Worm (Caenorhabditis elegans) whole organism, late embryonic: ENCODE results near the gene F48F7.6.

Experiments used
- C08G9.2 ChIP-seq: sonication (generic microtip); optimal IDR thresholded peaks from 2 replicates; lab custom pipeline; 2016; ENCODE audit warnings: mild to moderate bottlenecking, missing genetic modification characterization, moderate library complexity, missing compliant biosample characterization
- T23F11.4 ChIP-seq: fragments of 200-800 bp; sonication (Bioruptor generic); optimal IDR thresholded peaks from 2 replicates; lab custom pipeline; 2018; ENCODE audit warnings: mild to moderate bottlenecking, missing genetic modification characterization, missing compliant biosample characterization
- ceh-19 ChIP-seq: fragments of 200-800 bp; sonication (Bioruptor generic); optimal IDR thresholded peaks from 2 replicates; lab custom pipeline; 2018; ENCODE audit warnings: mild to moderate bottlenecking, missing genetic modification characterization, missing compliant biosample characterization
- ceh-30 ChIP-seq: fragments of 150-350 bp; optimal IDR thresholded peaks from 2 replicates; lab custom pipeline; 2014; ENCODE audit warnings: missing biosample characterization, missing genetic modification characterization
- ceh-34 ChIP-seq: sonication (generic microtip); optimal IDR thresholded peaks from 2 replicates; lab custom pipeline; 2016; ENCODE audit warnings: mild to moderate bottlenecking, missing genetic modification characterization, missing compliant biosample characterization
- dmd-4 ChIP-seq: sonication (generic microtip); optimal IDR thresholded peaks from 2 replicates; lab custom pipeline; 2016; ENCODE audit warnings: borderline replicate concordance, missing genetic modification characterization, missing compliant biosample characterization
- dve-1 ChIP-seq: sonication (generic microtip); optimal IDR thresholded peaks from 2 replicates; lab custom pipeline; 2017; ENCODE audit warnings: antibody characterized with exemption, mild to moderate bottlenecking, missing genetic modification characterization, missing compliant biosample characterization
- ets-4 ChIP-seq: sonication (generic microtip); optimal IDR thresholded peaks from 2 replicates; lab custom pipeline; 2016; ENCODE audit warnings: missing genetic modification characterization, missing compliant biosample characterization
- pat-9 ChIP-seq: fragments of 200-800 bp; sonication (Bioruptor generic); optimal IDR thresholded peaks from 2 replicates; lab custom pipeline; 2018; ENCODE audit warnings: mild to moderate bottlenecking, missing genetic modification characterization, moderate library complexity, missing compliant biosample characterization
- pha-4 ChIP-seq: fragments of 150-350 bp; optimal IDR thresholded peaks from 2 replicates; lab custom pipeline; 2018; ENCODE audit warnings: missing biosample characterization, missing genetic modification reagents, missing genetic modification characterization
- tbx-2 ChIP-seq: sonication (generic microtip); optimal IDR thresholded peaks from 2 replicates; lab custom pipeline; 2016; ENCODE audit warnings: missing genetic modification characterization, missing compliant biosample characterization
- unc-86 ChIP-seq: sonication (generic microtip); optimal IDR thresholded peaks from 2 replicates; lab custom pipeline; 2016; ENCODE audit warnings: missing genetic modification characterization, missing compliant biosample characterization

- TF ChIP-seq ceh-30 (tag; lab: Kevin White, UChicago): no peak
- no peak for TF ChIP-seq pat-9
- no peak for TF ChIP-seq ceh-34
- no peak for TF ChIP-seq C08G9.2 (tag; lab: Kevin White, UChicago)
- TF ChIP-seq dve-1: no peak
- TF ChIP-seq pha-4: no peak
- TF ChIP-seq ceh-19 (GFP tag; lab: Kevin White, UChicago): no peak
- TF ChIP-seq dmd-4 (tag; lab: Kevin White, UChicago): no peak
- TF ChIP-seq tbx-2: no peak
- TF ChIP-seq T23F11.4 (GFP tag; lab: Kevin White, UChicago): no peak
- no peak for TF ChIP-seq unc-86
- TF ChIP-seq ets-4 (tag; lab: Kevin White, UChicago): no peak
Observed at ce11 chrX:13944184-13944583, 33.4 kb upstream of the F48F7.6 start.
